Fruit fly (Drosophila melanogaster): ENCODE data around the gene EMC2B.

Gene EMC2B

DNA sequence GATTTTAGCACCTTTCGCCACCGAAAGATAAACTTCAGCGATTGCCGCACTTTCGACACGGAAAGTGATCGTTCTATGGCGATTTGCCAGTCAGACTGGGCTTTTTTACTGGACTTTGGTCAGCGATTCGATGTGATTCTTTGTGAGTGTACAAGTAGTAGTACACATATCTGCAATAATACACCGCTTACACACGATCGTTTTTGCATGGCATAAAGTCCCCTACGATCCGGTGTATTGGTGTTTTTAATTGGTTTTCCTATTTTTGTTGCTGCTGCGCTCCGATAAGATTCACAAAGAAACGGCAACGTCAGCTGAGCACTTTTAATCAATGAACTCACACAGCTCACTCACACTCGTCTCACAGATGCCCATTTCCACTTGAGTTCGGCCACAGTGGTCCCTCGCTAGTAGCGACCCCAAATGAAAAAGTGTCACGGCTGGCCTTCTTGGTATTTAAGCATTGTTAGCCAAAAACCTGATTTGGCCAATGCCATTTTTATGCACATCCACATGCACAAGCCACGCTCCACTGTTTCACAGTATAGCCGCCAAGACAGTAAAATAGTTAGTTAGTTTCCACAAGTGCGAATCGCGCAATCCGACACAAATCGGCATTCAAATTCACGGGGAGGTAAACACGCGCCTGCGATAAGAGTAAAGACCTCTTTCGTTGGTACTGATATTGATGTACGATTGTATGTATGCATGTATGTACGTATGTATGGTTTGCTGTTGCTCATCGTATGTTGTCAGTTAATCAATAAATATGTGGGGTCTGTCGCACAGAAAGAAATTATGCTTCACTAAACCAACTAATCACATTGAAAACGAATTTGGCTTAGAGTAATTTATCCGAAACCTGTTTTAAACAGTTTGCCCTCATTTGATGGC, 5.2 kb downstream of the EMC2B start (continued):
- TF ChIP-seq CG7271 (tag; optimal IDR thresholded peaks at IDR 0.05), result no peak
- TF ChIP-seq CG1024 (GFP tag; IDR thresholded peaks at IDR 0.05), result peak; percentile 74
- peak; percentile 81 for TF ChIP-seq gt (GFP tag; IDR thresholded peaks at IDR 0.05)
- peak; percentile 94 for TF ChIP-seq CG7987 (GFP tag; optimal IDR thresholded peaks at IDR 0.05)
- TF ChIP-seq CG11456 (GFP tag; IDR thresholded peaks at IDR 0.05), result peak; percentile 98
- TF ChIP-seq CG8089 (GFP tag; optimal IDR thresholded peaks at IDR 0.05), result peak; percentile 84
- peak; percentile 89 for TF ChIP-seq CG6813 (GFP tag; optimal IDR thresholded peaks at IDR 0.05)
- peak; percentile 48 for TF ChIP-seq CG10431 (GFP tag; optimal IDR thresholded peaks at IDR 0.05)
- peak; percentile 85 for TF ChIP-seq luna (GFP tag; optimal IDR thresholded peaks at IDR 0.05)
- no peak for TF ChIP-seq nerfin-2 (GFP tag; IDR thresholded peaks at IDR 0.05; ENCODE audit: partially characterized antibody)
- TF ChIP-seq gfzf (GFP tag; optimal IDR thresholded peaks at IDR 0.05), result peak; percentile 11
- TF ChIP-seq croc (GFP tag; conservative IDR thresholded peaks at IDR 0.05), result peak; percentile 68
- peak; percentile 84 for TF ChIP-seq CG12299 (tag; optimal IDR thresholded peaks at IDR 0.05)
- TF ChIP-seq CG17385 (GFP tag; optimal IDR thresholded peaks at IDR 0.05), result peak; percentile 89
- TF ChIP-seq CG17829 (tag; optimal IDR thresholded peaks at IDR 0.05), result peak; percentile 73
- peak; percentile 86 for TF ChIP-seq CG10654 (GFP tag; optimal IDR thresholded peaks at IDR 0.05)
- TF ChIP-seq CG6175 (GFP tag; IDR thresholded peaks at IDR 0.05), result peak; percentile 96
- TF ChIP-seq CG7928 (GFP tag; optimal IDR thresholded peaks at IDR 0.05), result peak; percentile 69
- peak; percentile 57 for TF ChIP-seq zen (tag; optimal IDR thresholded peaks at IDR 0.05)
- TF ChIP-seq Ada2b (GFP tag; IDR thresholded peaks at IDR 0.05), result peak; percentile 95
- TF ChIP-seq eyg (GFP tag; optimal IDR thresholded peaks at IDR 0.05), result peak; percentile 93
- peak; percentile 91 for TF ChIP-seq CG11398 (GFP tag; optimal IDR thresholded peaks at IDR 0.05)
- TF ChIP-seq CG16815 (GFP tag; optimal IDR thresholded peaks at IDR 0.05), result peak; percentile 91
- TF ChIP-seq Rfx (GFP tag; IDR thresholded peaks at IDR 0.05), result peak; percentile 99
- TF ChIP-seq CG1647 (GFP tag; optimal IDR thresholded peaks at IDR 0.05), result peak; percentile 94
- TF ChIP-seq TFAM (GFP tag; optimal IDR thresholded peaks at IDR 0.05), result peak; percentile 30
- peak; percentile 63 for TF ChIP-seq run (tag; optimal IDR thresholded peaks at IDR 0.05)
- TF ChIP-seq grn (GFP tag; optimal IDR thresholded peaks at IDR 0.05), result peak; percentile 76
- TF ChIP-seq knrl (GFP tag; IDR thresholded peaks at IDR 0.05; ENCODE audit: partially characterized antibody), result no peak
- TF ChIP-seq bab2 (GFP tag; optimal IDR thresholded peaks at IDR 0.05), result peak; percentile 97
- peak; percentile 81 for TF ChIP-seq CG12391 (tag; optimal IDR thresholded peaks at IDR 0.05)
- peak; percentile 46 for TF ChIP-seq trh (GFP tag; optimal IDR thresholded peaks at IDR 0.05)
- TF ChIP-seq CG14014 (GFP tag; IDR thresholded peaks at IDR 0.05), result peak; percentile 99
- peak; percentile 97 for TF ChIP-seq al (GFP tag; IDR thresholded peaks at IDR 0.05)
- no peak for TF ChIP-seq sna (GFP tag; IDR thresholded peaks at IDR 0.05; ENCODE audit: partially characterized antibody)
- no peak for TF ChIP-seq CG34224 (GFP tag; IDR thresholded peaks at IDR 0.05; ENCODE audit: partially characterized antibody)
- peak; percentile 92 for TF ChIP-seq CG9609 (GFP tag; optimal IDR thresholded peaks at IDR 0.05)
- peak; percentile 76 for TF ChIP-seq onecut (GFP tag; IDR thresholded peaks at IDR 0.05)
- peak; percentile 95 for TF ChIP-seq CG14050 (GFP tag; IDR thresholded peaks at IDR 0.05)
- peak; percentile 99 for TF ChIP-seq CG2120 (GFP tag; optimal IDR thresholded peaks at IDR 0.05)
- peak; percentile 86 for TF ChIP-seq CG8924 (tag; optimal IDR thresholded peaks at IDR 0.05)
- peak; percentile 79 for TF ChIP-seq CG31441 (GFP tag; IDR thresholded peaks at IDR 0.05)
- peak; percentile 42 for TF ChIP-seq CG15601 (tag; optimal IDR thresholded peaks at IDR 0.05)
- TF ChIP-seq amos (GFP tag; IDR thresholded peaks at IDR 0.05; ENCODE audit: partially characterized antibody), result peak; percentile 12; the same call in 1 of the 2 replicates
- peak; percentile 51 for TF ChIP-seq slou (GFP tag; optimal IDR thresholded peaks at IDR 0.05)
- peak; percentile 96 for TF ChIP-seq ERR (GFP tag; optimal IDR thresholded peaks at IDR 0.05)
- TF ChIP-seq gsb-n (tag; optimal IDR thresholded peaks at IDR 0.05), result peak; percentile 27
- peak; percentile 96 for TF ChIP-seq ci (GFP tag; IDR thresholded peaks at IDR 0.05)
- peak; percentile 78 for TF ChIP-seq CG5245 (GFP tag; optimal IDR thresholded peaks at IDR 0.05)
